Worm (Caenorhabditis elegans) whole organism, L4 larva: ENCODE measurements around the gene srz-14.

Source experiments
- F44E2.7 ChIP-seq: fragments of 200-800 bp; sonication (Bioruptor generic); IDR thresholded peaks from 2 replicates; pipeline ENCODE4 v2.1.2; 2022; ENCODE audit warnings: missing genetic modification characterization, missing compliant biosample characterization
- Y48G9A.11 ChIP-seq: fragments of 200-800 bp; sonication (Bioruptor generic); IDR thresholded peaks from 2 replicates; pipeline ENCODE4 v1.3.6; 2022; ENCODE audit warnings: missing genetic modification reagents, missing genetic modification characterization, missing compliant biosample characterization
- Y75B8A.6 ChIP-seq: fragments of 200-800 bp; sonication (Bioruptor generic); IDR thresholded peaks from 2 replicates; pipeline ENCODE4 v1.3.6; 2022; ENCODE audit warnings: missing genetic modification reagents, missing genetic modification characterization, missing compliant biosample characterization
- ZK337.2 ChIP-seq: fragments of 200-800 bp; sonication (Bioruptor generic); IDR thresholded peaks from 2 replicates; pipeline ENCODE4 v1.3.6; 2022; ENCODE audit warnings: missing genetic modification reagents, missing genetic modification characterization, missing compliant biosample characterization
- ZK546.5 ChIP-seq, 2 experiments: sonication (generic microtip); optimal IDR thresholded peaks; 2 replicates each; lab custom pipeline; 2017; ENCODE audit warnings: missing biosample characterization in 2 of 2, missing genetic modification characterization in 2 of 2
- attf-4 ChIP-seq: sonication (generic microtip); optimal IDR thresholded peaks from 3 replicates; lab custom pipeline; 2017; ENCODE audit warnings: missing biosample characterization, missing genetic modification characterization
- ceh-20 ChIP-seq: fragments of 200-800 bp; sonication (Bioruptor generic); IDR thresholded peaks from 2 replicates; pipeline ENCODE4 v1.3.6; 2022; ENCODE audit warnings: missing genetic modification reagents, missing genetic modification characterization, missing compliant biosample characterization
- ces-1 ChIP-seq: fragments of 150-350 bp; sonication (generic microtip); optimal IDR thresholded peaks from 4 replicates; lab custom pipeline; 2014; ENCODE audit warnings: missing biosample characterization, missing genetic modification reagents, missing genetic modification characterization
- cey-2 ChIP-seq: sonication (generic microtip); optimal IDR thresholded peaks from 3 replicates; lab custom pipeline; 2017; ENCODE audit warnings: missing genetic modification characterization, mild to moderate bottlenecking, missing compliant biosample characterization, antibody characterized with exemption, borderline replicate concordance; ENCODE audit not compliant: insufficient read depth
- ctbp-1 ChIP-seq: fragments of 200-800 bp; sonication (Bioruptor generic); IDR thresholded peaks from 2 replicates; pipeline ENCODE4 v1.3.6; 2022; ENCODE audit warnings: missing genetic modification reagents, missing genetic modification characterization, missing compliant biosample characterization
- daf-12 ChIP-seq: fragments of 150-350 bp; optimal IDR thresholded peaks from 2 replicates; lab custom pipeline; 2014; ENCODE audit warnings: missing biosample characterization, missing genetic modification reagents, missing genetic modification characterization
- daf-16 ChIP-seq, 3 experiments: sonication (generic microtip); optimal IDR thresholded peaks; 2 replicates each; lab custom pipeline; 2016 to 2017; ENCODE audit warnings: missing genetic modification characterization in 3 of 3, missing genetic modification reagents in 3 of 3, mild to moderate bottlenecking in 2 of 3, missing compliant biosample characterization in 2 of 3, missing biosample characterization in 1 of 3, moderate library complexity in 1 of 3
- daf-8 ChIP-seq: fragments of 200-800 bp; sonication (Bioruptor generic); IDR thresholded peaks from 2 replicates; pipeline ENCODE4 v1.3.6; 2022; ENCODE audit warnings: missing genetic modification characterization, missing compliant biosample characterization
- dpl-1 ChIP-seq: fragments of 150-350 bp; optimal IDR thresholded peaks from 2 replicates; lab custom pipeline; 2014; ENCODE audit warnings: missing biosample characterization, missing genetic modification reagents, missing genetic modification characterization
- dve-1 ChIP-seq: sonication (generic microtip); optimal IDR thresholded peaks from 2 replicates; lab custom pipeline; 2017; ENCODE audit warnings: antibody characterized with exemption, mild to moderate bottlenecking, missing genetic modification characterization, missing compliant biosample characterization; ENCODE audit not compliant: insufficient read depth
- egl-43 ChIP-seq: fragments of 200-800 bp; sonication (Bioruptor generic); IDR thresholded peaks from 2 replicates; pipeline ENCODE4 v1.3.6; 2022; ENCODE audit warnings: missing genetic modification reagents, missing genetic modification characterization, missing compliant biosample characterization
- gei-8 ChIP-seq: fragments of 200-800 bp; sonication (Bioruptor generic); optimal IDR thresholded peaks from 2 replicates; lab custom pipeline; 2018; ENCODE audit warnings: mild to moderate bottlenecking, missing genetic modification characterization, missing compliant biosample characterization
- hlh-30 ChIP-seq: sonication (generic microtip); optimal IDR thresholded peaks from 2 replicates; lab custom pipeline; 2017; ENCODE audit warnings: antibody characterized with exemption, mild to moderate bottlenecking, missing genetic modification characterization, missing compliant biosample characterization; ENCODE audit not compliant: insufficient read depth
- lin-15B ChIP-seq: fragments of 150-350 bp; sonication (generic microtip); optimal IDR thresholded peaks from 3 replicates; lab custom pipeline; 2014; ENCODE audit warnings: missing biosample characterization, missing genetic modification characterization
- lir-3 ChIP-seq: sonication (generic microtip); optimal IDR thresholded peaks from 2 replicates; lab custom pipeline; 2016; ENCODE audit warnings: mild to moderate bottlenecking, missing genetic modification characterization, missing compliant biosample characterization
- madf-9 ChIP-seq: fragments of 200-800 bp; sonication (Bioruptor generic); conservative IDR thresholded peaks from 2 replicates; pipeline ENCODE4 v1.3.6; 2022; ENCODE audit warnings: missing genetic modification reagents, missing genetic modification characterization, missing compliant biosample characterization
- mdl-1 ChIP-seq, 2 experiments: fragments of 150-350 bp in 1 of 2; sonication (generic microtip) in 1 of 2; optimal IDR thresholded peaks; 2 replicates each; lab custom pipeline; 2014 to 2017; ENCODE audit warnings: missing biosample characterization in 2 of 2, missing genetic modification characterization in 2 of 2
- mep-1 ChIP-seq: fragments of 150-350 bp; sonication (generic microtip); optimal IDR thresholded peaks from 3 replicates; lab custom pipeline; 2014; ENCODE audit warnings: missing biosample characterization, missing genetic modification characterization
- nhr-111 ChIP-seq: fragments of 200-800 bp; sonication (Bioruptor generic); optimal IDR thresholded peaks from 2 replicates; lab custom pipeline; 2018; ENCODE audit warnings: mild to moderate bottlenecking, missing genetic modification characterization, missing compliant biosample characterization
- nhr-237 ChIP-seq: sonication (generic microtip); optimal IDR thresholded peaks from 2 replicates; lab custom pipeline; 2017; ENCODE audit warnings: missing biosample characterization, missing genetic modification characterization
- nhr-28 ChIP-seq: fragments of 150-350 bp; optimal IDR thresholded peaks from 2 replicates; lab custom pipeline; 2014; ENCODE audit warnings: missing biosample characterization, missing genetic modification characterization
- nhr-41 ChIP-seq: fragments of 200-800 bp; sonication (Bioruptor generic); IDR thresholded peaks from 2 replicates; pipeline ENCODE4 v1.3.6; 2022; ENCODE audit warnings: missing genetic modification reagents, missing genetic modification characterization, missing compliant biosample characterization
- nhr-6 ChIP-seq: fragments of 150-350 bp; optimal IDR thresholded peaks from 2 replicates; lab custom pipeline; 2014; ENCODE audit warnings: missing biosample characterization, missing genetic modification characterization
- php-3 ChIP-seq: fragments of 200-800 bp; sonication (Bioruptor generic); IDR thresholded peaks from 2 replicates; pipeline ENCODE4 v1.3.6; 2022; ENCODE audit warnings: missing genetic modification reagents, missing genetic modification characterization, missing compliant biosample characterization
- pqm-1 ChIP-seq: sonication (generic microtip); optimal IDR thresholded peaks from 2 replicates; lab custom pipeline; 2017; ENCODE audit warnings: missing biosample characterization, missing genetic modification characterization
- sdz-12 ChIP-seq: fragments of 200-800 bp; sonication (Bioruptor generic); optimal IDR thresholded peaks from 2 replicates; lab custom pipeline; 2018; ENCODE audit warnings: mild to moderate bottlenecking, missing genetic modification characterization, missing compliant biosample characterization
- set-16 ChIP-seq: fragments of 200-800 bp; sonication (Bioruptor generic); IDR thresholded peaks from 2 replicates; pipeline ENCODE4 v1.3.6; 2022; ENCODE audit warnings: missing genetic modification reagents, missing genetic modification characterization, missing compliant biosample characterization
- spr-3 ChIP-seq: fragments of 200-800 bp; sonication (Bioruptor generic); optimal IDR thresholded peaks from 2 replicates; lab custom pipeline; 2018; ENCODE audit warnings: mild to moderate bottlenecking, missing genetic modification characterization, missing compliant biosample characterization
- tra-1 ChIP-seq: fragments of 200-800 bp; sonication (Bioruptor generic); IDR thresholded peaks from 2 replicates; pipeline ENCODE4 v1.3.6; 2022; ENCODE audit warnings: missing genetic modification reagents, missing genetic modification characterization, missing compliant biosample characterization
- unc-62 ChIP-seq, 3 experiments: fragments of 150-350 bp in 1 of 3; sonication (generic microtip); optimal IDR thresholded peaks in 2 of 3; peaks in 1 of 3; 1 replicate in 1 of 3; 2 replicates in 2 of 3; lab custom pipeline; 2014 to 2017; ENCODE audit warnings: missing biosample characterization in 3 of 3, missing genetic modification characterization in 3 of 3, missing genetic modification reagents in 3 of 3, missing genotype in 1 of 3
- vab-7 ChIP-seq: fragments of 200-800 bp; sonication (Bioruptor generic); IDR thresholded peaks from 2 replicates; pipeline ENCODE4 v1.3.6; 2022; ENCODE audit warnings: missing genetic modification reagents, missing genetic modification characterization, missing compliant biosample characterization
- zip-2 ChIP-seq: fragments of 150-350 bp; optimal IDR thresholded peaks from 2 replicates; lab custom pipeline; 2014; ENCODE audit warnings: missing biosample characterization, missing genetic modification characterization
- ztf-7 ChIP-seq: fragments of 150-350 bp; optimal IDR thresholded peaks from 2 replicates; lab custom pipeline; 2014; ENCODE audit warnings: missing biosample characterization, missing genetic modification characterization

srz-14 gene

DNA sequence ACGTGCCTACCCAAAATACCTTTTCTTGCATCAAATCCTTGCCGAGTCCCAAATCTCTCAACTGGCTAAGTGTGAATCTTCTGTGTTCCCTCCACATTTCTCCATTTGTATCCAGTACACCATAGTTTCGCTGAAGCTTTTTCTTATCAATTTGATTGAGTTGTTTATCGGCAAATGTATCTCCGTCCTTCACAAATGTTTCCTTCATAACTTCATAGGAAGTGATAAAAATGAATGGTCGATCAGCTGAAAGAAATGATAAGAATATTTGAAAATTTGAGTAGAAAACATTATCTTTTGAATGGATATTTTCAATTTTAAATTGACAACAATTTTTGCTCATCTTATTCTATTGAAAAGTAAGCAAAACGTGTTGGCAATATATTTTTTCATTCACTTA, 8.2 kb upstream of the srz-14 start:
- TF ChIP-seq daf-16 (GFP tag; optimal IDR thresholded peaks at IDR 0.05; lab: Kevin White, UChicago) (no peak), daf-16 (tag; optimal IDR thresholded peaks at IDR 0.05; lab: Kevin White, UChicago) (peak; percentile 77), sdz-12 (GFP tag; lab: Kevin White, UChicago) (no peak), nhr-28 (tag; lab: Kevin White, UChicago) (peak; percentile 58), php-3 (GFP tag; lab: Robert Waterston, UW) (peak; percentile 44; the same call in 1 of the 2 replicates), cey-2 (tag; lab: Kevin White, UChicago) (no peak), pqm-1 (peak; percentile 59)
- TF ChIP-seq, all 104 proteins: peak for 4

ce11 chrV:16175757-16176156, 7.7 kb upstream of the srz-14 start, which contains the start of gene cyp-33D1:
Gene cyp-33D1, minus strand, starts transcription at chrV:16175857.
- TF ChIP-seq nhr-6 (tag; lab: Kevin White, UChicago) (no peak), mdl-1 (tag; optimal IDR thresholded peaks at IDR 0.05; lab: Kevin White, UChicago) (no peak), tra-1 (no peak)

DNA sequence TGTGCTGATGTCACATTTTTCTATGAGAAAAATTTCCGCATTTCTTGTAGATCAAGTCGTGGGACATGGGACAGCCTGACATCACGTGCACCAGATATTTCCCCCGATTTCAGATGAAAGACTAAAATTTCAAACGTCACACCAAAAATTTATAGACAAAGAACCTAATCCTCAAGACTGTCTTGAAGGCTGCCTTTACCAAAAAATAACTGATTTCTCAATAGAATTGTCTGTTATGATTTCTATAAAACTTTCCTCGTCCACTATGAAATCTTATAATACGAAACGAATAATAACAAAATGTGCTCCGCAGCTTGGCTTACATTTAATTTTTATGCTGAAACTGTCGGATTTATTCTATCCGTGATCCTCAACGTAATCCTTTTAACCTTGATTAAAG, 3.1 kb upstream of the srz-14 start, which contains the start of gene str-106:
str-106 (plus strand) TSS at position 301 of the 400 bp plus-strand sequence.
- TF ChIP-seq F44E2.7 (GFP tag; lab: Robert Waterston, UW) (no peak), egl-43 (GFP tag; lab: Robert Waterston, UW) (no peak), zip-2 (no peak), attf-4 (no peak), madf-9 (GFP tag; lab: Robert Waterston, UW) (no peak), ceh-20 (GFP tag; lab: Robert Waterston, UW) (no peak), nhr-111 (GFP tag; lab: Kevin White, UChicago) (no peak), daf-12 (tag; lab: Kevin White, UChicago) (no peak), gei-8 (no peak), ces-1 (GFP tag; lab: Kevin White, UChicago) (no peak), mep-1 (tag; lab: Kevin White, UChicago) (no peak)

- no peak for TF ChIP-seq nhr-237 (tag; lab: Kevin White, UChicago)
- TF ChIP-seq Y48G9A.11: no peak
- TF ChIP-seq madf-9 (GFP tag; lab: Robert Waterston, UW): no peak
- TF ChIP-seq dpl-1 (GFP tag; lab: Kevin White, UChicago): no peak
- TF ChIP-seq dve-1: no peak
- no peak for TF ChIP-seq daf-8
- no peak for TF ChIP-seq vab-7 (GFP tag; lab: Robert Waterston, UW)
- no peak for TF ChIP-seq pqm-1
- no peak for TF ChIP-seq ZK337.2 (GFP tag; lab: Robert Waterston, UW)
- TF ChIP-seq ztf-7: no peak
- no peak for TF ChIP-seq spr-3 (GFP tag; lab: Kevin White, UChicago)
- no peak for TF ChIP-seq lir-3 (tag; lab: Kevin White, UChicago)
- no peak for TF ChIP-seq unc-62 (GFP tag; optimal IDR thresholded peaks at IDR 0.05 in 1 of 2; lab: Kevin White, UChicago)
- TF ChIP-seq unc-62 (tag; optimal IDR thresholded peaks at IDR 0.05; lab: Kevin White, UChicago): no peak
Measured at ce11 chrV:16182110-16182509, 1.3 kb upstream of the srz-14 start, which contains the start of gene srz-13. Gene srz-13, plus strand, starts transcription at chrV:16182410.

DNA sequence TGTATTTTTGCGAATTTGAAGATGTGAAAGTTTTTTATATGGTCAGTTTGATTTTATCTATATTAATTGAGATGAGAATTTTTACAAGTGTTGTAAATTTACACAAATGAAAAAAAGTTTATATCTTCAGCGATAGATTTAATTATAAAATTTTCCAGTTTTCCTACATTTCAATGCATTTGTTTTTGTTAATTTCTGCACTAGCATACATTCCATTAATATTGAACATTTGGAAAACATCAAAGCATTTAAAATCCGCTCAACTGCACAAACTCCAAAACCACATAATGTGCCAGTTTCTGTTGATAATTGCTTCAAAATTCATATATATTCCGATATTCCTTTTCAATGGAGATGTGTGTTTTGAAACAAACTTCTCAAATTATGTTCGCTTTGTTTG, 539 bp upstream of the srz-14 start, which contains the start of gene srh-277:
srh-277 (plus strand) TSS at position 301 of the 400 bp plus-strand sequence.
- TF ChIP-seq nhr-41: no peak
- no peak for TF ChIP-seq set-16 (GFP tag; lab: Robert Waterston, UW)
- no peak for TF ChIP-seq ctbp-1 (GFP tag; lab: Robert Waterston, UW)
- no peak for TF ChIP-seq ZK546.5 (tag; optimal IDR thresholded peaks at IDR 0.05; lab: Kevin White, UChicago)
- TF ChIP-seq Y75B8A.6: no peak
- TF ChIP-seq lin-15B (tag; lab: Kevin White, UChicago): no peak
- TF ChIP-seq hlh-30: no peak
